Fruit fly (Drosophila melanogaster): ENCODE results near the gene Gnpnat.
A peak's percentile ranks its signal among the peaks of the same experiment; 100 is the strongest.

The Gnpnat gene

dm6 chr3R:29773833-29774324, 35.8 kb downstream of the Gnpnat start (continued):
- peak; percentile 40 for TF ChIP-seq Hmx (GFP tag; optimal IDR thresholded peaks at IDR 0.05)
- TF ChIP-seq CG17612 (GFP tag; IDR thresholded peaks at IDR 0.05), result 0 out of 2 replicates have a peak, but pooled peaks have one; percentile 48
- no peak for TF ChIP-seq CG10267 (tag; optimal IDR thresholded peaks at IDR 0.05)
- TF ChIP-seq Antp (GFP tag; optimal IDR thresholded peaks at IDR 0.05), result peak; percentile 74
- peak; percentile 72 for TF ChIP-seq Xbp1 (GFP tag; optimal IDR thresholded peaks at IDR 0.05)
- TF ChIP-seq ems (GFP tag; optimal IDR thresholded peaks at IDR 0.05), result peak; percentile 75
- peak; percentile 92 for TF ChIP-seq CG7786 (GFP tag; optimal IDR thresholded peaks at IDR 0.05)
- TF ChIP-seq shn (GFP tag; optimal IDR thresholded peaks at IDR 0.05), result peak; percentile 89
- TF ChIP-seq ab (GFP tag; optimal IDR thresholded peaks at IDR 0.05), result peak; percentile 49
- peak; percentile 80 for TF ChIP-seq Hmr (GFP tag; optimal IDR thresholded peaks at IDR 0.05)
- TF ChIP-seq PHDP (tag; optimal IDR thresholded peaks at IDR 0.05), result peak; percentile 74
- TF ChIP-seq crp (GFP tag; optimal IDR thresholded peaks at IDR 0.05), result peak in 1 of 2 experiments; percentile 30
- TF ChIP-seq repo (GFP tag; optimal IDR thresholded peaks at IDR 0.05), result peak; percentile 73
- peak; percentile 39 for TF ChIP-seq CG34376 (GFP tag; optimal IDR thresholded peaks at IDR 0.05)
- TF ChIP-seq CG12104 (GFP tag; optimal IDR thresholded peaks at IDR 0.05), result peak; percentile 64
- peak; percentile 57 for TF ChIP-seq CG3163 (GFP tag; optimal IDR thresholded peaks at IDR 0.05)
- TF ChIP-seq CG13894 (tag; optimal IDR thresholded peaks at IDR 0.05), result peak; percentile 99
- peak; percentile 52 for TF ChIP-seq CG8924 (tag; optimal IDR thresholded peaks at IDR 0.05)
- peak; percentile 77 for TF ChIP-seq CHES-1-like (GFP tag; optimal IDR thresholded peaks at IDR 0.05)
- no peak for TF ChIP-seq CG5953 (GFP tag; IDR thresholded peaks at IDR 0.05)
- peak; percentile 48 to 72 for TF ChIP-seq chif (GFP tag; optimal IDR thresholded peaks at IDR 0.05)
- TF ChIP-seq CG6654 (GFP tag; optimal IDR thresholded peaks at IDR 0.05), result peak; percentile 39
- no peak for TF ChIP-seq sr (GFP tag; IDR thresholded peaks at IDR 0.05)
- peak; percentile 48; the same call in 1 of the 2 replicates for TF ChIP-seq danr (GFP tag; IDR thresholded peaks at IDR 0.05)
- TF ChIP-seq gro (GFP tag; optimal IDR thresholded peaks at IDR 0.05), result no peak
- no peak for TF ChIP-seq dati (GFP tag; IDR thresholded peaks at IDR 0.05)
- TF ChIP-seq wor (GFP tag; IDR thresholded peaks at IDR 0.05), result peak; percentile 68; the same call in 1 of the 2 replicates
- TF ChIP-seq kay (GFP tag; optimal IDR thresholded peaks at IDR 0.05), result peak; percentile 89
- TF ChIP-seq dmrt11E (tag; optimal IDR thresholded peaks at IDR 0.05), result peak; percentile 28
- TF ChIP-seq disco-r (GFP tag; optimal IDR thresholded peaks at IDR 0.05), result peak; percentile 48
- TF ChIP-seq CoRest (tag; optimal IDR thresholded peaks at IDR 0.05), result peak; percentile 88
- no peak for TF ChIP-seq CG17568 (GFP tag; optimal IDR thresholded peaks at IDR 0.05)
- TF ChIP-seq amos (GFP tag; IDR thresholded peaks at IDR 0.05; ENCODE audit: partially characterized antibody), result no peak
- no peak for TF ChIP-seq CG10321 (GFP tag; IDR thresholded peaks at IDR 0.05)
- peak; percentile 81 for TF ChIP-seq CG10147 (GFP tag; optimal IDR thresholded peaks at IDR 0.05)
- TF ChIP-seq Mrtf (GFP tag; IDR thresholded peaks at IDR 0.05), result peak; percentile 70; the same call in 2 of the 3 replicates
- TF ChIP-seq fd3F (GFP tag; optimal IDR thresholded peaks at IDR 0.05), result peak; percentile 81
- TF ChIP-seq CG31224 (GFP tag; IDR thresholded peaks at IDR 0.05), result peak; percentile 64; the same call in 1 of the 2 replicates
- TF ChIP-seq CG2120 (GFP tag; optimal IDR thresholded peaks at IDR 0.05), result peak; percentile 92
- TF ChIP-seq CG33213 (GFP tag; optimal IDR thresholded peaks at IDR 0.05), result peak; percentile 52
- no peak for TF ChIP-seq CG2199 (GFP tag; IDR thresholded peaks at IDR 0.05)
- peak; percentile 36 for TF ChIP-seq CG2875 (GFP tag; optimal IDR thresholded peaks at IDR 0.05)
- TF ChIP-seq D19B (GFP tag; optimal IDR thresholded peaks at IDR 0.05), result peak; percentile 87
- peak; percentile 67 for TF ChIP-seq pum (GFP tag; optimal IDR thresholded peaks at IDR 0.05)
- peak; percentile 47 for TF ChIP-seq CG14965 (GFP tag; optimal IDR thresholded peaks at IDR 0.05; ENCODE audit: borderline replicate concordance)
- TF ChIP-seq Dref (GFP tag; IDR thresholded peaks at IDR 0.05), result no peak
- TF ChIP-seq org-1 (GFP tag; optimal IDR thresholded peaks at IDR 0.05), result peak; percentile 48
- peak; percentile 56 for TF ChIP-seq CG4854 (GFP tag; optimal IDR thresholded peaks at IDR 0.05)
- no peak for TF ChIP-seq CG10431 (GFP tag; optimal IDR thresholded peaks at IDR 0.05)
- no peak for TF ChIP-seq HmgD (GFP tag; optimal IDR thresholded peaks at IDR 0.05)
